Fruit fly (Drosophila melanogaster): ENCODE results near the gene Phlpp.

Phlpp gene

DNA sequence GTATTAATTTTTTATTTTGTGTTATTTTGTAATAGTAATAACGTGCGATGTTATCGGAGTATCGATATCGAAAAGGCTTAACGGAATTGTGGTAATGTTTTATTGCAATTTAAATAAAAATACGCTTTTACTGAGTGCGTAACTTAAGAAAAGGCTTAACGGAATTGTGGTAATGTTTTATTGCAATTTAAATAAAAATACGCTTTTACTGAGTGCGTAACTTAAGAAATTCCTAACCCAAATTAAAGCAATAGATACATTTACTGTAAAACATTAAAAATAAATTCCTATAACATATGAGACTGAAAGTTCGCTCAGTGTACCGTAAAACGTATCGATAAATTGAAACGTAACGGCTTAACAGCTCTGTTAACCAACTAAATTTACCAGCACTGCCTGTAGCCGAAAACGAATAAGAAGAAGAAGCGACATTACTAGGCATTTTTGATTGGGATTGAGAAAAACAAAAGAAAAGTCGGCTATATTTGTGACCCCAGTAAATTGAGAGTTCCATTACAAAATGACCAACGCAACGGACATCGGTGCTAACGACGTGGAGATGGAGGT, 7.3 kb upstream of the Phlpp start, which contains the start of gene Rpn3 (continued):
- no peak for TF ChIP-seq Hr39 (optimal IDR thresholded peaks at IDR 0.05)
- no peak for TF ChIP-seq CG6654 (GFP tag; optimal IDR thresholded peaks at IDR 0.05)
- peak; percentile 66 for TF ChIP-seq unc-4 (GFP tag; IDR thresholded peaks at IDR 0.05; ENCODE audit: partially characterized antibody)
- no peak for TF ChIP-seq sqz (GFP tag; optimal IDR thresholded peaks at IDR 0.05)
- TF ChIP-seq MTF-1 (GFP tag; optimal IDR thresholded peaks at IDR 0.05; ENCODE audit: borderline replicate concordance): no peak
- TF ChIP-seq NFAT (GFP tag; IDR thresholded peaks at IDR 0.05): peak; percentile 63
- peak; percentile 65 for TF ChIP-seq MESR4 (GFP tag; optimal IDR thresholded peaks at IDR 0.05)
- TF ChIP-seq Stat92E (GFP tag; optimal IDR thresholded peaks at IDR 0.05): no peak
- peak; percentile 86 for TF ChIP-seq Hr3 (GFP tag; optimal IDR thresholded peaks at IDR 0.05)
- TF ChIP-seq NfI (GFP tag; optimal IDR thresholded peaks at IDR 0.05): peak; percentile 79
- peak; percentile 91 for TF ChIP-seq az2 (GFP tag; optimal IDR thresholded peaks at IDR 0.05)
- TF ChIP-seq caup (GFP tag; optimal IDR thresholded peaks at IDR 0.05; ENCODE audit: severe bottlenecking): peak; percentile 73
- peak; percentile 86 for TF ChIP-seq CG1602 (GFP tag; optimal IDR thresholded peaks at IDR 0.05)
- peak; percentile 56 for TF ChIP-seq en (GFP tag; optimal IDR thresholded peaks at IDR 0.05)
- peak; percentile 97 for TF ChIP-seq sens (GFP tag)
- no peak for TF ChIP-seq pita (GFP tag; optimal IDR thresholded peaks at IDR 0.05)
- TF ChIP-seq nerfin-1 (tag; optimal IDR thresholded peaks at IDR 0.05): peak; percentile 64
- TF ChIP-seq Sry-β (GFP tag; optimal IDR thresholded peaks at IDR 0.05): peak; percentile 29
- TF ChIP-seq CG6175 (GFP tag; IDR thresholded peaks at IDR 0.05): peak; percentile 56; the same call in 1 of the 3 replicates
- no peak for TF ChIP-seq fru (optimal IDR thresholded peaks at IDR 0.05)
- peak; percentile 83 for TF ChIP-seq trem (tag; optimal IDR thresholded peaks at IDR 0.05)
- TF ChIP-seq Fer3 (tag; optimal IDR thresholded peaks at IDR 0.05): peak; percentile 79
- TF ChIP-seq aop (GFP tag; IDR thresholded peaks at IDR 0.05): peak; percentile 49; the same call in 1 of the 2 replicates
- TF ChIP-seq vvl (GFP tag; IDR thresholded peaks at IDR 0.05): peak; percentile 95
- TF ChIP-seq TFAM (GFP tag; optimal IDR thresholded peaks at IDR 0.05): peak; percentile 32
- peak; percentile 76 for TF ChIP-seq maf-S (GFP tag; optimal IDR thresholded peaks at IDR 0.05)
- TF ChIP-seq Bteb2 (GFP tag; optimal IDR thresholded peaks at IDR 0.05): peak; percentile 82
- TF ChIP-seq ase (GFP tag; IDR thresholded peaks at IDR 0.05): peak; percentile 86
- TF ChIP-seq corto (GFP tag; optimal IDR thresholded peaks at IDR 0.05): no peak
- TF ChIP-seq Neu2 (GFP tag; optimal IDR thresholded peaks at IDR 0.05; ENCODE audit: borderline replicate concordance): no peak
- TF ChIP-seq dan (GFP tag; IDR thresholded peaks at IDR 0.05): no peak
- peak; percentile 87 for TF ChIP-seq H15 (GFP tag; IDR thresholded peaks at IDR 0.05)
- TF ChIP-seq usp (GFP tag; optimal IDR thresholded peaks at IDR 0.05): no peak
- 0 out of 2 replicates have a peak, but pooled peaks have one; percentile 30 for TF ChIP-seq crol (GFP tag; IDR thresholded peaks at IDR 0.05)
- TF ChIP-seq dimm (GFP tag; IDR thresholded peaks at IDR 0.05): peak; percentile 49; the same call in 1 of the 2 replicates
- no peak for TF ChIP-seq CG16779 (GFP tag; IDR thresholded peaks at IDR 0.05)
- TF ChIP-seq Opbp (GFP tag; IDR thresholded peaks at IDR 0.05; ENCODE audit: partially characterized antibody): no peak; the same call in 2 of the 3 replicates
- TF ChIP-seq CG10543 (GFP tag; optimal IDR thresholded peaks at IDR 0.05): peak; percentile 16
- TF ChIP-seq Doc2 (GFP tag; IDR thresholded peaks at IDR 0.05): 0 out of 2 replicates have a peak, but pooled peaks have one; percentile 12
- TF ChIP-seq so (GFP tag; IDR thresholded peaks at IDR 0.05): peak; percentile 84
- peak; percentile 38 for TF ChIP-seq CG4282 (GFP tag; optimal IDR thresholded peaks at IDR 0.05)
- no peak for TF ChIP-seq CG17568 (GFP tag; optimal IDR thresholded peaks at IDR 0.05)
- peak; percentile 70 for TF ChIP-seq chm (GFP tag; IDR thresholded peaks at IDR 0.05)
- TF ChIP-seq tx (GFP tag; optimal IDR thresholded peaks at IDR 0.05): peak; percentile 75
- TF ChIP-seq Gsc (GFP tag; IDR thresholded peaks at IDR 0.05): peak; percentile 19; the same call in 1 of the 2 replicates
- peak; percentile 75 for TF ChIP-seq CG18476 (GFP tag; optimal IDR thresholded peaks at IDR 0.05)
- peak; percentile 77 for TF ChIP-seq lmd (GFP tag; IDR thresholded peaks at IDR 0.05)
- TF ChIP-seq Elba2 (GFP tag; optimal IDR thresholded peaks at IDR 0.05): no peak
- TF ChIP-seq H2.0 (GFP tag; IDR thresholded peaks at IDR 0.05): peak; percentile 87
- TF ChIP-seq Atf6 (GFP tag; IDR thresholded peaks at IDR 0.05): peak; percentile 90
- TF ChIP-seq phol (tag; optimal IDR thresholded peaks at IDR 0.05): peak; percentile 88

Measured in whole organism, embryonic.